Worm (Caenorhabditis elegans): Measurements from ENCODE around the gene F09C6.16.

The F09C6.16 gene

ce11 chrV:16871387-16871786, 38.4 kb downstream of the F09C6.16 start, which contains the start of gene thn-4:
Gene thn-4 (minus strand): TSS chrV:16871487.
- no peak for TF ChIP-seq med-1 (GFP tag; optimal IDR thresholded peaks at IDR 0.05; ENCODE audit: insufficient read depth)

- no peak for TF ChIP-seq med-1 (GFP tag; optimal IDR thresholded peaks at IDR 0.05; ENCODE audit: insufficient read depth)
- TF ChIP-seq T22C8.4 (GFP tag; IDR thresholded peaks at IDR 0.05): no peak
- TF ChIP-seq ztf-23 (GFP tag; IDR thresholded peaks at IDR 0.05): no peak
- no peak for TF ChIP-seq ztf-29 (GFP tag; IDR thresholded peaks at IDR 0.05)
- no peak for TF ChIP-seq ref-1 (GFP tag; conservative IDR thresholded peaks at IDR 0.05)
- no peak for TF ChIP-seq cog-1 (tag; optimal IDR thresholded peaks at IDR 0.05)
- TF ChIP-seq flt-1 (GFP tag; IDR thresholded peaks at IDR 0.05): no peak
- TF ChIP-seq klf-2 (GFP tag; conservative IDR thresholded peaks at IDR 0.05): no peak
- no peak for TF ChIP-seq tab-1 (GFP tag; IDR thresholded peaks at IDR 0.05)
These were observed 40.0 kb downstream of the F09C6.16 start, which contains the start of gene clec-33 for ce11 chrV:16869740-16870139. Gene clec-33 (minus strand): TSS chrV:16869840.

ce11 chrV:16865404-16865803, 44.4 kb downstream of the F09C6.16 start, which contains the start of gene clec-28:
Gene clec-28 (plus strand): TSS chrV:16865704.
- TF ChIP-seq cog-1 (tag; optimal IDR thresholded peaks at IDR 0.05) (no peak), flt-1 (GFP tag; IDR thresholded peaks at IDR 0.05) (no peak)

ce11 chrV:16861719-16862118, 48.1 kb downstream of the F09C6.16 start, which contains the start of the genes clec-32 and clec-24:
Gene clec-32 (minus strand): TSS chrV:16861819.
Gene clec-24 (plus strand): TSS chrV:16862012.
- no peak for TF ChIP-seq flt-1 (GFP tag; IDR thresholded peaks at IDR 0.05)
- TF ChIP-seq T22C8.4 (GFP tag; IDR thresholded peaks at IDR 0.05): no peak
- no peak for TF ChIP-seq cog-1 (tag; optimal IDR thresholded peaks at IDR 0.05)
- TF ChIP-seq klf-2 (GFP tag; conservative IDR thresholded peaks at IDR 0.05): no peak
- TF ChIP-seq ztf-29 (GFP tag; IDR thresholded peaks at IDR 0.05): no peak

- TF ChIP-seq ref-1 (GFP tag; conservative IDR thresholded peaks at IDR 0.05) (no peak), flt-1 (GFP tag; IDR thresholded peaks at IDR 0.05) (no peak), ztf-23 (GFP tag; IDR thresholded peaks at IDR 0.05) (no peak), med-1 (GFP tag; optimal IDR thresholded peaks at IDR 0.05; ENCODE audit: insufficient read depth) (no peak), cog-1 (tag; optimal IDR thresholded peaks at IDR 0.05) (no peak), klf-2 (GFP tag; conservative IDR thresholded peaks at IDR 0.05) (no peak), tab-1 (GFP tag; IDR thresholded peaks at IDR 0.05) (no peak), ztf-29 (GFP tag; IDR thresholded peaks at IDR 0.05) (no peak), T22C8.4 (GFP tag; IDR thresholded peaks at IDR 0.05) (no peak)
These were observed 51.7 kb downstream of the F09C6.16 start, which contains the start of the genes clec-31 and clec-22 for ce11 chrV:16857977-16858479. Gene clec-31 (minus strand): TSS chrV:16858077. Gene clec-22 (plus strand): TSS chrV:16858429.
